Fruit fly (Drosophila melanogaster): ENCODE measurements around the gene js.
A peak's percentile ranks its signal among the peaks of the same experiment; 100 is the strongest.

The js gene

dm6 chr3R:16338342-16338741 lies 29.8 kb downstream of the js start (continued):
- TF ChIP-seq CG3847 (GFP tag; IDR thresholded peaks at IDR 0.05) (no peak), CG10431 (GFP tag; optimal IDR thresholded peaks at IDR 0.05) (no peak), MESR4 (GFP tag; optimal IDR thresholded peaks at IDR 0.05) (peak; percentile 45), p53 (GFP tag; optimal IDR thresholded peaks at IDR 0.05) (peak; percentile 12), Scr (GFP tag; IDR thresholded peaks at IDR 0.05; ENCODE audit: partially characterized antibody) (0 out of 2 replicates have a peak, but pooled peaks have one; percentile 35), Nf-YC (tag; optimal IDR thresholded peaks at IDR 0.05) (peak; percentile 35), nerfin-1 (tag; optimal IDR thresholded peaks at IDR 0.05) (peak; percentile 39), CG12236 (GFP tag; optimal IDR thresholded peaks at IDR 0.05) (no peak), CG34422 (GFP tag; IDR thresholded peaks at IDR 0.05) (no peak), CG9876 (GFP tag; optimal IDR thresholded peaks at IDR 0.05) (no peak), sr (GFP tag; IDR thresholded peaks at IDR 0.05) (0 out of 3 replicates have a peak, but pooled peaks have one; percentile 16), ci (GFP tag; IDR thresholded peaks at IDR 0.05) (0 out of 3 replicates have a peak, but pooled peaks have one; percentile 22), dmrt11E (tag; optimal IDR thresholded peaks at IDR 0.05) (no peak), CG34376 (GFP tag; optimal IDR thresholded peaks at IDR 0.05) (peak; percentile 45), Dp (GFP tag; optimal IDR thresholded peaks at IDR 0.05) (peak; percentile 97), CoRest (tag; optimal IDR thresholded peaks at IDR 0.05) (peak; percentile 9), HmgD (GFP tag; optimal IDR thresholded peaks at IDR 0.05) (no peak), luna (GFP tag; optimal IDR thresholded peaks at IDR 0.05) (no peak), CG1832 (GFP tag; optimal IDR thresholded peaks at IDR 0.05) (no peak), CG4360 (GFP tag; IDR thresholded peaks at IDR 0.05) (peak; percentile 97), gsb-n (tag; optimal IDR thresholded peaks at IDR 0.05) (peak; percentile 15), Med (GFP tag) (peak; percentile 81), B-H2 (GFP tag; optimal IDR thresholded peaks at IDR 0.05) (peak; percentile 23), Myb (GFP tag; optimal IDR thresholded peaks at IDR 0.05) (peak; percentile 54), Pdp1 (GFP tag; optimal IDR thresholded peaks at IDR 0.05) (peak in 1 of 2 experiments; percentile 61), nom (GFP tag; optimal IDR thresholded peaks at IDR 0.05) (peak; percentile 50), CG8290 (GFP tag; optimal IDR thresholded peaks at IDR 0.05) (no peak), CG8290 (tag; optimal IDR thresholded peaks at IDR 0.05) (peak in 1 of 2 experiments; percentile 62), Dll (GFP tag; IDR thresholded peaks at IDR 0.05; ENCODE audit: partially characterized antibody) (0 out of 4 replicates have a peak, but pooled peaks have one; percentile 19), Jarid2 (GFP tag; optimal IDR thresholded peaks at IDR 0.05) (peak; percentile 86)

- TF ChIP-seq Fer2 (tag; optimal IDR thresholded peaks at IDR 0.05) (no peak), CG6654 (GFP tag; optimal IDR thresholded peaks at IDR 0.05) (no peak), Side (GFP tag; optimal IDR thresholded peaks at IDR 0.05) (no peak), CG13894 (tag; optimal IDR thresholded peaks at IDR 0.05) (peak; percentile 63), grn (GFP tag; optimal IDR thresholded peaks at IDR 0.05) (peak; percentile 58), exex (tag; optimal IDR thresholded peaks at IDR 0.05) (peak; percentile 86), sens (GFP tag) (peak; percentile 41), Pdp1 (GFP tag; optimal IDR thresholded peaks at IDR 0.05) (peak in 1 of 2 experiments; percentile 20)
Measured at dm6 chr3R:16337863-16338262, 30.2 kb downstream of the js start.

dm6 chr3R:16337053-16337385 lies 31.1 kb downstream of the js start:
- TF ChIP-seq CG11456 (GFP tag; IDR thresholded peaks at IDR 0.05) (no peak), CG9727 (GFP tag; optimal IDR thresholded peaks at IDR 0.05) (peak; percentile 84), repo (GFP tag; optimal IDR thresholded peaks at IDR 0.05) (no peak), z (GFP tag; IDR thresholded peaks at IDR 0.05) (peak; percentile 45; the same call in 1 of the 3 replicates), ac (GFP tag; optimal IDR thresholded peaks at IDR 0.05) (peak; percentile 91), Hr78 (GFP tag; optimal IDR thresholded peaks at IDR 0.05) (peak in 1 of 2 experiments; percentile 56), sd (tag; optimal IDR thresholded peaks at IDR 0.05) (no peak), slp2 (GFP tag; optimal IDR thresholded peaks at IDR 0.05) (peak; percentile 26), bsh (GFP tag; optimal IDR thresholded peaks at IDR 0.05) (peak; percentile 56 to 74), tx (GFP tag; optimal IDR thresholded peaks at IDR 0.05) (peak; percentile 35), Six4 (GFP tag; optimal IDR thresholded peaks at IDR 0.05) (peak; percentile 74), nerfin-1 (tag; optimal IDR thresholded peaks at IDR 0.05) (no peak), D19B (GFP tag; optimal IDR thresholded peaks at IDR 0.05) (no peak), Hr51 (GFP tag; optimal IDR thresholded peaks at IDR 0.05) (peak; percentile 14 to 54)
